Worm (Caenorhabditis elegans) whole organism, late embryonic: ENCODE measurements around the gene hsp-60.

ENCODE experiments used
- ceh-2 ChIP-seq: sonication (generic microtip); optimal IDR thresholded peaks from 2 replicates; lab custom pipeline; 2016; ENCODE audit warnings: missing genotype, missing genetic modification characterization, missing compliant biosample characterization
- dve-1 ChIP-seq: sonication (generic microtip); optimal IDR thresholded peaks from 2 replicates; lab custom pipeline; 2017; ENCODE audit warnings: antibody characterized with exemption, mild to moderate bottlenecking, missing genetic modification characterization, missing compliant biosample characterization
- hlh-30 ChIP-seq: sonication (generic microtip); optimal IDR thresholded peaks from 2 replicates; lab custom pipeline; 2017; ENCODE audit warnings: antibody characterized with exemption, missing genetic modification characterization, missing compliant biosample characterization; ENCODE audit not compliant: insufficient read depth
- hlh-8 ChIP-seq: sonication (generic microtip); optimal IDR thresholded peaks from 2 replicates; lab custom pipeline; 2016; ENCODE audit warnings: missing genotype, missing genetic modification characterization, missing compliant biosample characterization
- pag-3 ChIP-seq: sonication (generic microtip); optimal IDR thresholded peaks from 2 replicates; lab custom pipeline; 2016; ENCODE audit warnings: missing compliant biosample characterization, missing genetic modification characterization, borderline replicate concordance
- pqm-1 ChIP-seq: sonication (generic microtip); optimal IDR thresholded peaks from 2 replicates; lab custom pipeline; 2016; ENCODE audit warnings: missing genetic modification characterization, missing compliant biosample characterization
- tbx-7 ChIP-seq: sonication (generic microtip); optimal IDR thresholded peaks from 2 replicates; lab custom pipeline; 2016; ENCODE audit warnings: missing genotype, missing genetic modification characterization, missing compliant biosample characterization
- unc-42 ChIP-seq: sonication (generic microtip); optimal IDR thresholded peaks from 2 replicates; lab custom pipeline; 2016; ENCODE audit warnings: missing genotype, missing genetic modification characterization, missing compliant biosample characterization

ce11 chrIII:1584216-1584715, 35.3 kb upstream of the hsp-60 start:
- TF ChIP-seq pqm-1 = no peak
- no peak for TF ChIP-seq hlh-8 (tag; lab: Kevin White, UChicago)
- no peak for TF ChIP-seq hlh-30 (tag; lab: Kevin White, UChicago)
- no peak for TF ChIP-seq tbx-7
- no peak for TF ChIP-seq dve-1 (tag; lab: Kevin White, UChicago)
- TF ChIP-seq unc-42 (tag; lab: Kevin White, UChicago) = no peak
- no peak for TF ChIP-seq pag-3
- TF ChIP-seq ceh-2 (tag; lab: Kevin White, UChicago) = no peak
